Fruit fly (Drosophila melanogaster) whole organism, embryonic: ENCODE results near the gene CG7550.

Experiments
- ATbp ChIP-seq: fragments of 200-800 bp; sonication (Bioruptor generic); optimal IDR thresholded peaks from 2 replicates; lab custom pipeline; 2017; ENCODE audit warnings: missing biosample characterization, mild to moderate bottlenecking, missing genetic modification characterization, missing genetic modification reagents
- Adf1 ChIP-seq: fragments of 200-800 bp; sonication (Bioruptor generic); IDR thresholded peaks from 2 replicates; pipeline ENCODE4 v1.3.6; 2022; ENCODE audit warnings: missing biosample characterization, missing genetic modification characterization
- Atf3 ChIP-seq: fragments of 200-800 bp; sonication (Bioruptor generic); optimal IDR thresholded peaks from 3 replicates; lab custom pipeline; 2016; ENCODE audit warnings: missing biosample characterization, missing genetic modification characterization
- CG10431 ChIP-seq: fragments of 200-800 bp; sonication (Bioruptor generic); optimal IDR thresholded peaks from 3 replicates; lab custom pipeline; 2018; ENCODE audit warnings: missing biosample characterization, mild to moderate bottlenecking, missing genetic modification characterization
- CG10543 ChIP-seq: fragments of 200-800 bp; sonication (Bioruptor generic); optimal IDR thresholded peaks from 3 replicates; lab custom pipeline; 2017; ENCODE audit warnings: missing biosample characterization, mild to moderate bottlenecking, missing genetic modification characterization, moderate library complexity
- CG12769 ChIP-seq: fragments of 200-800 bp; sonication (Bioruptor generic); optimal IDR thresholded peaks from 2 replicates; lab custom pipeline; 2019; ENCODE audit warnings: missing biosample characterization, mild to moderate bottlenecking, missing genetic modification characterization, moderate library complexity
- CG13287 ChIP-seq: fragments of 200-800 bp; sonication (Bioruptor generic); IDR thresholded peaks from 2 replicates; pipeline ENCODE4 v1.3.6; 2022; ENCODE audit warnings: missing biosample characterization, missing genetic modification characterization; ENCODE audit not compliant: partially characterized antibody
- CG15479 ChIP-seq: fragments of 200-800 bp; sonication (Bioruptor generic); optimal IDR thresholded peaks from 3 replicates; lab custom pipeline; 2019; ENCODE audit warnings: missing biosample characterization, mild to moderate bottlenecking, missing genetic modification characterization, moderate library complexity
- CG2116 ChIP-seq: fragments of 200-800 bp; sonication (Bioruptor generic); optimal IDR thresholded peaks from 3 replicates; lab custom pipeline; 2018; ENCODE audit warnings: missing biosample characterization, mild to moderate bottlenecking, missing genetic modification characterization
- CG34224 ChIP-seq: fragments of 200-800 bp; sonication (Bioruptor generic); IDR thresholded peaks from 3 replicates; pipeline ENCODE4 v1.3.6; 2022; ENCODE audit warnings: missing biosample characterization, missing genetic modification characterization; ENCODE audit not compliant: partially characterized antibody
- CG34422 ChIP-seq: fragments of 200-800 bp; sonication (Bioruptor generic); IDR thresholded peaks from 3 replicates; pipeline ENCODE4 v1.3.6; 2022; ENCODE audit warnings: missing biosample characterization, missing genetic modification characterization
- CG4328 ChIP-seq: fragments of 200-800 bp; sonication (Bioruptor generic); optimal IDR thresholded peaks from 3 replicates; lab custom pipeline; 2017; ENCODE audit warnings: missing biosample characterization, missing genetic modification reagents, missing genetic modification characterization
- CG8765 ChIP-seq: fragments of 200-800 bp; sonication (Bioruptor generic); IDR thresholded peaks from 2 replicates; pipeline ENCODE4 v1.3.6; 2022; ENCODE audit warnings: missing biosample characterization, missing genetic modification characterization
- Dbx ChIP-seq: fragments of 200-800 bp; sonication (Bioruptor generic); IDR thresholded peaks from 3 replicates; pipeline ENCODE4 v1.3.6; 2022; ENCODE audit warnings: missing biosample characterization, missing genetic modification characterization
- Deaf1 ChIP-seq: fragments of 200-800 bp; optimal IDR thresholded peaks from 3 replicates; lab custom pipeline; 2019; ENCODE audit warnings: missing biosample characterization, mild to moderate bottlenecking, missing genetic modification characterization, moderate library complexity
- Dll ChIP-seq: fragments of 200-800 bp; sonication (Bioruptor generic); IDR thresholded peaks from 4 replicates; pipeline ENCODE4 v1.3.6; 2022; ENCODE audit warnings: missing biosample characterization, missing genetic modification characterization; ENCODE audit not compliant: partially characterized antibody
- Ets65A ChIP-seq: fragments of 200-800 bp; sonication (Bioruptor generic); peaks from one replicate; lab custom pipeline; 2016; ENCODE audit warnings: missing biosample characterization, missing genetic modification characterization
- Nf-YC ChIP-seq: fragments of 200-800 bp; optimal IDR thresholded peaks from 3 replicates; lab custom pipeline; 2019; ENCODE audit warnings: missing biosample characterization, mild to moderate bottlenecking, missing genetic modification characterization, moderate library complexity
- Trl ChIP-seq, 3 experiments: fragments of >200 bp in 2 of 3; fragments of 200-800 bp in 1 of 3; sonication (Bioruptor generic) in 1 of 3; optimal IDR thresholded peaks; 2 replicates in 1 of 3; 3 replicates in 2 of 3; lab custom pipeline; 2016 to 2017; ENCODE audit warnings: missing biosample characterization in 1 of 3, missing genetic modification characterization in 1 of 3
- abd-A ChIP-seq: fragments of 200-800 bp; sonication (Bioruptor generic); optimal IDR thresholded peaks from 3 replicates; lab custom pipeline; 2019; ENCODE audit warnings: missing biosample characterization, mild to moderate bottlenecking, missing genetic modification characterization, moderate library complexity
- ash1 ChIP-seq: fragments of 200-800 bp; sonication (Bioruptor generic); optimal IDR thresholded peaks from 2 replicates; lab custom pipeline; 2018; ENCODE audit warnings: missing biosample characterization, mild to moderate bottlenecking, missing genetic modification characterization
- caup ChIP-seq: fragments of 200-800 bp; sonication (Bioruptor generic); optimal IDR thresholded peaks from 3 replicates; lab custom pipeline; 2017; ENCODE audit warnings: missing biosample characterization, mild to moderate bottlenecking, missing genetic modification characterization, moderate library complexity; ENCODE audit not compliant: severe bottlenecking
- chinmo ChIP-seq: fragments of 200-800 bp; sonication (Bioruptor generic); IDR thresholded peaks from 4 replicates; pipeline ENCODE4 v1.3.6; 2022; ENCODE audit warnings: missing biosample characterization, missing genetic modification characterization; ENCODE audit not compliant: partially characterized antibody
- corto ChIP-seq: fragments of 200-800 bp; sonication (Bioruptor generic); optimal IDR thresholded peaks from 2 replicates; lab custom pipeline; 2016; ENCODE audit warnings: missing biosample characterization, mild to moderate bottlenecking, missing genetic modification characterization, moderate library complexity
- croc ChIP-seq: fragments of 200-800 bp; sonication (Bioruptor generic); conservative IDR thresholded peaks from 3 replicates; pipeline ENCODE4 v1.3.6; 2022; ENCODE audit warnings: missing biosample characterization, missing genetic modification characterization
- ewg ChIP-seq: fragments of 200-800 bp; sonication (Bioruptor generic); optimal IDR thresholded peaks from 3 replicates; lab custom pipeline; 2017; ENCODE audit warnings: mild to moderate bottlenecking, missing biosample characterization, missing genetic modification reagents, missing genetic modification characterization
- grn ChIP-seq: fragments of 200-800 bp; sonication (Bioruptor generic); optimal IDR thresholded peaks from 3 replicates; lab custom pipeline; 2017; ENCODE audit warnings: missing biosample characterization, missing genetic modification characterization
- hbn ChIP-seq: fragments of 200-800 bp; sonication (Bioruptor generic); IDR thresholded peaks from 2 replicates; pipeline ENCODE4 v1.3.6; 2022; ENCODE audit warnings: missing biosample characterization, missing genetic modification characterization; ENCODE audit not compliant: partially characterized antibody
- hkb ChIP-seq, 2 experiments: fragments of 200-800 bp in 1 of 2; fragments of >200 bp in 1 of 2; sonication (Bioruptor generic) in 1 of 2; IDR thresholded peaks in 1 of 2; optimal IDR thresholded peaks in 1 of 2; 2 replicates each; pipeline versions ENCODE4 v1.3.6 to Lab custom; 2017 to 2022; ENCODE audit warnings: missing biosample characterization in 1 of 2, missing genetic modification characterization in 1 of 2
- insv ChIP-seq, 2 experiments: fragments of 200-800 bp; sonication (Bioruptor generic); optimal IDR thresholded peaks; 3 replicates each; lab custom pipeline; 2016 to 2018; ENCODE audit warnings: missing biosample characterization in 2 of 2, missing genetic modification characterization in 2 of 2
- jing ChIP-seq: fragments of 200-800 bp; sonication (Bioruptor generic); optimal IDR thresholded peaks from 2 replicates; lab custom pipeline; 2018; ENCODE audit warnings: missing biosample characterization, mild to moderate bottlenecking, missing genetic modification characterization
- nom ChIP-seq: fragments of 200-800 bp; sonication (Bioruptor generic); optimal IDR thresholded peaks from 2 replicates; lab custom pipeline; 2017; ENCODE audit warnings: missing biosample characterization, missing genetic modification characterization, mild to moderate bottlenecking, moderate library complexity, missing genetic modification reagents
- oc ChIP-seq: fragments of 200-800 bp; sonication (Bioruptor generic); optimal IDR thresholded peaks from 2 replicates; lab custom pipeline; 2018; ENCODE audit warnings: missing biosample characterization, mild to moderate bottlenecking, missing genetic modification characterization, moderate library complexity
- rib ChIP-seq: fragments of 200-800 bp; sonication (Bioruptor generic); IDR thresholded peaks from 2 replicates; pipeline ENCODE4 v1.3.6; 2022; ENCODE audit warnings: missing biosample characterization, missing genetic modification characterization
- row ChIP-seq: fragments of 200-800 bp; sonication (Bioruptor generic); IDR thresholded peaks from 3 replicates; pipeline ENCODE4 v1.3.6; 2022; ENCODE audit warnings: missing biosample characterization, missing genetic modification characterization
- sd ChIP-seq: fragments of 200-800 bp; sonication (Bioruptor generic); optimal IDR thresholded peaks from 3 replicates; lab custom pipeline; 2018; ENCODE audit warnings: missing biosample characterization, mild to moderate bottlenecking, missing genetic modification characterization, moderate library complexity
- sens ChIP-seq: fragments of 200-800 bp; sonication (Bioruptor generic); peaks from one replicate; lab custom pipeline; 2016; ENCODE audit warnings: missing biosample characterization, missing genetic modification characterization
- so ChIP-seq: fragments of 200-800 bp; sonication (Bioruptor generic); IDR thresholded peaks from 3 replicates; pipeline ENCODE4 v1.3.6; 2022; ENCODE audit warnings: missing biosample characterization, missing genetic modification characterization
- unc-4 ChIP-seq: fragments of 200-800 bp; sonication (Bioruptor generic); IDR thresholded peaks from 2 replicates; pipeline ENCODE4 v1.3.6; 2022; ENCODE audit warnings: missing biosample characterization, missing genetic modification characterization; ENCODE audit not compliant: partially characterized antibody
- vvl ChIP-seq: fragments of 200-800 bp; sonication (Bioruptor generic); IDR thresholded peaks from 2 replicates; pipeline ENCODE4 v1.3.6; 2022; ENCODE audit warnings: missing biosample characterization, missing genetic modification characterization
- z ChIP-seq: fragments of 200-800 bp; sonication (Bioruptor generic); IDR thresholded peaks from 3 replicates; pipeline ENCODE4 v1.3.6; 2022; ENCODE audit warnings: missing biosample characterization, missing genetic modification characterization

CG7550 gene

dm6 chr3L:8151727-8152199 is 27.4 kb upstream of the CG7550 start, which contains the start of gene CG13676:
TSS of gene CG13676 (minus strand) at chr3L:8151813.
- TF ChIP-seq ash1 (GFP tag; lab: Kevin White, UChicago) (no peak), CG15479 (no peak), CG34224 (peak; percentile 49; the same call in 2 of the 3 replicates), Nf-YC (tag; lab: Kevin White, UChicago) (peak; percentile 34), caup (no peak), CG10431 (no peak), ATbp (GFP tag; lab: Kevin White, UChicago) (peak; percentile 13), oc (tag; lab: Kevin White, UChicago) (peak; percentile 54), Adf1 (GFP tag; lab: Robert Waterston, UW) (peak; percentile 45; the same call in 1 of the 2 replicates), croc (no peak), CG2116 (no peak), abd-A (peak; percentile 4), row (GFP tag; lab: Robert Waterston, UW) (0 out of 3 replicates have a peak, but pooled peaks have one; percentile 8), Dbx (GFP tag; lab: Robert Waterston, UW) (0 out of 3 replicates have a peak, but pooled peaks have one; percentile 13), CG4328 (GFP tag; lab: Kevin White, UChicago) (no peak), chinmo (GFP tag; lab: Robert Waterston, UW) (peak; percentile 91; the same call in 2 of the 4 replicates), ewg (GFP tag; lab: Kevin White, UChicago) (no peak), Dll (GFP tag; lab: Robert Waterston, UW) (0 out of 4 replicates have a peak, but pooled peaks have one; percentile 16), CG13287 (GFP tag; lab: Robert Waterston, UW) (peak; percentile 36), z (no peak), Deaf1 (tag; lab: Kevin White, UChicago) (peak; percentile 45), vvl (0 out of 2 replicates have a peak, but pooled peaks have one; percentile 41), corto (GFP tag; lab: Kevin White, UChicago) (peak; percentile 66), CG12769 (peak; percentile 58), so (GFP tag; lab: Robert Waterston, UW) (0 out of 3 replicates have a peak, but pooled peaks have one; percentile 11), nom (GFP tag; lab: Kevin White, UChicago) (peak; percentile 12), sd (tag; lab: Kevin White, UChicago) (peak; percentile 20), hkb (optimal IDR thresholded peaks at IDR 0.05; lab: Kevin White, UChicago) (no peak), hkb (GFP tag; IDR thresholded peaks at IDR 0.05; lab: Robert Waterston, UW) (no peak), grn (GFP tag; lab: Kevin White, UChicago) (no peak), rib (GFP tag; lab: Robert Waterston, UW) (peak; percentile 44; the same call in 1 of the 2 replicates), CG8765 (GFP tag; lab: Robert Waterston, UW) (no peak), Ets65A (GFP tag; lab: Kevin White, UChicago) (peak; percentile 35), CG10543 (GFP tag; lab: Kevin White, UChicago) (peak; percentile 40), Trl (optimal IDR thresholded peaks at IDR 0.05; lab: Kevin White, UChicago) (peak; percentile 59 to 78), Trl (GFP tag; optimal IDR thresholded peaks at IDR 0.05; lab: Kevin White, UChicago) (no peak), sens (GFP tag; lab: Kevin White, UChicago) (peak; percentile 24), unc-4 (GFP tag; lab: Robert Waterston, UW) (0 out of 2 replicates have a peak, but pooled peaks have one; percentile 26), hbn (GFP tag; lab: Robert Waterston, UW) (peak; percentile 34; the same call in 1 of the 2 replicates), jing (GFP tag; lab: Kevin White, UChicago) (no peak), Atf3 (no peak), CG34422 (GFP tag; lab: Robert Waterston, UW) (0 out of 3 replicates have a peak, but pooled peaks have one; percentile 27), insv (GFP tag; optimal IDR thresholded peaks at IDR 0.05; lab: Kevin White, UChicago) (no peak)
- TF ChIP-seq, all 482 proteins: peak for 26
